Fruit fly (Drosophila melanogaster) whole organism, wandering third instar larva: ENCODE results near the gene BORCS5.
A peak's percentile ranks its signal among the peaks of the same experiment; 100 is the strongest.

Experiments
- CG32264 ChIP-seq: fragments of 200-800 bp; sonication (Bioruptor generic); optimal IDR thresholded peaks from 2 replicates; lab custom pipeline; 2016; ENCODE audit warnings: missing biosample characterization, missing genetic modification characterization
- Dif ChIP-seq: fragments of 200-275, 200-300 bp; sonication (Bioruptor generic); optimal IDR thresholded peaks from 2 replicates; lab custom pipeline; 2018; ENCODE audit warnings: missing biosample characterization, missing genetic modification characterization; ENCODE audit not compliant: partially characterized antibody
- HLH106 ChIP-seq: fragments of 200-800 bp; optimal IDR thresholded peaks from 3 replicates; lab custom pipeline; 2019; ENCODE audit warnings: missing biosample characterization, mild to moderate bottlenecking, missing genetic modification characterization, moderate library complexity
- Hnf4 ChIP-seq: fragments of 200-800 bp; sonication (Bioruptor generic); optimal IDR thresholded peaks from 2 replicates; lab custom pipeline; 2016; ENCODE audit warnings: missing biosample characterization, mild to moderate bottlenecking, missing genetic modification characterization
- Hr83 ChIP-seq: fragments of 200-300 bp; sonication (Bioruptor generic); optimal IDR thresholded peaks from 2 replicates; lab custom pipeline; 2016; ENCODE audit warnings: missing biosample characterization, mild to moderate bottlenecking, missing genetic modification characterization, moderate library complexity; ENCODE audit not compliant: poor library complexity, severe bottlenecking
- Jra ChIP-seq: sonication (Bioruptor generic); optimal IDR thresholded peaks from 2 replicates; lab custom pipeline; 2016; ENCODE audit warnings: missing biosample characterization, missing genetic modification characterization
- Myc ChIP-seq: fragments of >200 bp; optimal IDR thresholded peaks from 2 replicates; lab custom pipeline; 2017
- N ChIP-seq: fragments of >200 bp; optimal IDR thresholded peaks from 2 replicates; lab custom pipeline; 2018; ENCODE audit warnings: missing biosample characterization, missing external identifiers, missing genetic modification characterization
- OdsH ChIP-seq: fragments of 200-800 bp; sonication (Bioruptor generic); optimal IDR thresholded peaks from 2 replicates; lab custom pipeline; 2016; ENCODE audit warnings: missing biosample characterization, mild to moderate bottlenecking, missing genetic modification characterization
- Rel ChIP-seq, 2 experiments: fragments of 200-800 bp; sonication (Bioruptor generic) in 1 of 2; optimal IDR thresholded peaks; 2 replicates in 1 of 2; 3 replicates in 1 of 2; lab custom pipeline; 2016 to 2019; ENCODE audit warnings: mild to moderate bottlenecking in 2 of 2, missing biosample characterization in 2 of 2, missing genetic modification characterization in 2 of 2, moderate library complexity in 1 of 2
- Sp1 ChIP-seq: fragments of 200-800 bp; sonication (Bioruptor generic); optimal IDR thresholded peaks from 3 replicates; lab custom pipeline; 2019; ENCODE audit warnings: missing biosample characterization, mild to moderate bottlenecking, missing genetic modification characterization, moderate library complexity
- Vsx2 ChIP-seq: fragments of 200-300, 225-300 bp; sonication (Bioruptor generic); optimal IDR thresholded peaks from 2 replicates; lab custom pipeline; 2018; ENCODE audit warnings: missing biosample characterization, missing genetic modification characterization; ENCODE audit not compliant: partially characterized antibody
- br ChIP-seq: fragments of 200-800 bp; sonication (Bioruptor generic); optimal IDR thresholded peaks from 2 replicates; lab custom pipeline; 2016; ENCODE audit warnings: missing biosample characterization, missing genetic modification characterization
- dl ChIP-seq, 2 experiments: fragments of 175-275, 200-275 bp in 1 of 2; fragments of 200-275 bp in 1 of 2; sonication (Bioruptor generic); optimal IDR thresholded peaks; lab custom pipeline; 2018; ENCODE audit warnings: mild to moderate bottlenecking in 2 of 2, missing biosample characterization in 2 of 2, missing genetic modification characterization in 2 of 2, moderate library complexity in 2 of 2; ENCODE audit not compliant: partially characterized antibody in 2 of 2, insufficient read depth in 1 of 2
- dmrt93B ChIP-seq: fragments of 200-800 bp; sonication (Bioruptor generic); optimal IDR thresholded peaks from 2 replicates; lab custom pipeline; 2018; ENCODE audit warnings: missing biosample characterization, mild to moderate bottlenecking, missing genetic modification characterization
- dsf ChIP-seq: sonication (Bioruptor generic); optimal IDR thresholded peaks from 2 replicates; lab custom pipeline; 2016; ENCODE audit warnings: missing biosample characterization, missing genetic modification characterization, borderline replicate concordance
- ey ChIP-seq: fragments of 200-800 bp; sonication (Bioruptor generic); optimal IDR thresholded peaks from 2 replicates; lab custom pipeline; 2016; ENCODE audit warnings: missing biosample characterization, missing genetic modification characterization
- foxo ChIP-seq, 2 experiments: fragments of 200-800 bp; sonication (Bioruptor generic); optimal IDR thresholded peaks; 2 replicates in 1 of 2; 3 replicates in 1 of 2; lab custom pipeline; 2016 to 2017; ENCODE audit warnings: missing biosample characterization in 2 of 2, missing genetic modification characterization in 2 of 2
- fru ChIP-seq: fragments of 200-800 bp; sonication (Bioruptor generic); optimal IDR thresholded peaks from 3 replicates; lab custom pipeline; 2016; ENCODE audit warnings: missing biosample characterization, mild to moderate bottlenecking, missing genetic modification characterization
- h ChIP-seq: fragments of 200-800 bp; sonication (Bioruptor generic); optimal IDR thresholded peaks from 3 replicates; lab custom pipeline; 2016; ENCODE audit warnings: missing biosample characterization, mild to moderate bottlenecking, missing genetic modification characterization
- jim ChIP-seq: fragments of 175-275, 200-325 bp; sonication (Bioruptor generic); optimal IDR thresholded peaks from 2 replicates; lab custom pipeline; 2016; ENCODE audit warnings: missing biosample characterization, mild to moderate bottlenecking, missing genetic modification characterization
- lola ChIP-seq: fragments of >200 bp; optimal IDR thresholded peaks from 2 replicates; lab custom pipeline; 2017; ENCODE audit warnings: missing biosample characterization, missing genetic modification characterization
- psq ChIP-seq: fragments of 200-800 bp; sonication (Bioruptor generic); optimal IDR thresholded peaks from 3 replicates; lab custom pipeline; 2017; ENCODE audit warnings: missing biosample characterization, mild to moderate bottlenecking, missing genetic modification characterization, moderate library complexity
- rgr ChIP-seq: fragments of 200-800 bp; sonication (Bioruptor generic); optimal IDR thresholded peaks from 3 replicates; lab custom pipeline; 2016; ENCODE audit warnings: missing biosample characterization, mild to moderate bottlenecking, missing genetic modification characterization
- sage ChIP-seq: fragments of 200-800 bp; sonication (Bioruptor generic); optimal IDR thresholded peaks from 2 replicates; lab custom pipeline; 2016; ENCODE audit warnings: missing biosample characterization, mild to moderate bottlenecking, missing genetic modification characterization
- sv ChIP-seq: fragments of 200-800 bp; sonication (Bioruptor generic); optimal IDR thresholded peaks from 3 replicates; lab custom pipeline; 2016; ENCODE audit warnings: missing biosample characterization, missing genetic modification characterization
- woc ChIP-seq: sonication (Bioruptor generic); optimal IDR thresholded peaks from 2 replicates; lab custom pipeline; 2016; ENCODE audit warnings: missing biosample characterization, mild to moderate bottlenecking, missing genetic modification characterization

Gene BORCS5

dm6 chrX:11856867-11857266, 15.7 kb downstream of the BORCS5 start:
- TF ChIP-seq woc: no peak
- TF ChIP-seq Myc (lab: Kevin White, UChicago): no peak
- TF ChIP-seq Hr83 (GFP tag; lab: Kevin White, UChicago): no peak
- no peak for TF ChIP-seq lola (GFP tag; lab: Kevin White, UChicago)
- TF ChIP-seq dsf (GFP tag; lab: Kevin White, UChicago): no peak
- TF ChIP-seq rgr (GFP tag; lab: Kevin White, UChicago): no peak

DNA sequence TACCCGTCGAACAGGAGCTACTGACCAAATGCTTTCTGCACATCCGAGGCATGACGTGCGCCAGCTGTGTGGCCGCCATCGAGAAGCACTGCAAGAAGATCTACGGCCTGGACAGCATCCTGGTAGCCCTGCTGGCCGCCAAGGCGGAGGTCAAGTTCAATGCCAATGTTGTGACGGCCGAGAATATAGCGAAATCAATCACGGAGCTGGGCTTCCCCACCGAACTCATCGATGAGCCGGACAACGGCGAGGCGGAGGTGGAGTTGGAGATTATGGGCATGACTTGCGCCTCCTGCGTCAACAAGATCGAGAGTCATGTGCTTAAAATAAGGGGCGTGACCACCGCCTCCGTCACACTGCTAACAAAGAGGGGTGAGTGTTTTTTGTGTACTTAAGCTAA, 16.6 kb downstream of the BORCS5 start:
- TF ChIP-seq ey (GFP tag; lab: Kevin White, UChicago) (no peak), Rel (GFP tag; optimal IDR thresholded peaks at IDR 0.05; lab: Kevin White, UChicago) (no peak), Rel (tag; optimal IDR thresholded peaks at IDR 0.05; lab: Kevin White, UChicago) (peak; percentile 86)

- peak; percentile 23 for TF ChIP-seq HLH106
- TF ChIP-seq woc: peak; percentile 11
- peak; percentile 75 for TF ChIP-seq Jra (GFP tag; lab: Kevin White, UChicago)
- TF ChIP-seq Hnf4 (GFP tag; lab: Kevin White, UChicago): peak; percentile 68
- peak; percentile 45 for TF ChIP-seq br
- TF ChIP-seq fru (GFP tag; lab: Kevin White, UChicago): no peak
- TF ChIP-seq Hr83 (GFP tag; lab: Kevin White, UChicago): no peak
- peak; percentile 27 for TF ChIP-seq ey (GFP tag; lab: Kevin White, UChicago)
- peak; percentile 12 for TF ChIP-seq psq
- TF ChIP-seq Sp1 (GFP tag; lab: Kevin White, UChicago): peak; percentile 37
- peak; percentile 22 for TF ChIP-seq sv (GFP tag; lab: Kevin White, UChicago)
- peak; percentile 61 for TF ChIP-seq h (GFP tag; lab: Kevin White, UChicago)
- TF ChIP-seq dsf (GFP tag; lab: Kevin White, UChicago): peak; percentile 20
- TF ChIP-seq N (GFP tag; lab: Kevin White, UChicago): no peak
- no peak for TF ChIP-seq dl (GFP tag; optimal IDR thresholded peaks at IDR 0.05; lab: Kevin White, UChicago; ENCODE audit: insufficient read depth in 1 of 2, partially characterized antibody in 2 of 2)
- peak in 1 of 2 experiments; percentile 43 for TF ChIP-seq foxo (GFP tag; optimal IDR thresholded peaks at IDR 0.05; lab: Kevin White, UChicago)
- no peak for TF ChIP-seq Rel (GFP tag; optimal IDR thresholded peaks at IDR 0.05; lab: Kevin White, UChicago)
- peak; percentile 95 for TF ChIP-seq Rel (tag; optimal IDR thresholded peaks at IDR 0.05; lab: Kevin White, UChicago)
These were observed 17.7 kb downstream of the BORCS5 start, which contains the start of the genes CG10347 and ATP7 for dm6 chrX:11854758-11855465. Gene CG10347, minus strand, starts transcription at chrX:11854931. Gene ATP7, plus strand, starts transcription at chrX:11855022.

- TF ChIP-seq rgr (GFP tag; lab: Kevin White, UChicago) (peak; percentile 75), foxo (GFP tag; optimal IDR thresholded peaks at IDR 0.05; lab: Kevin White, UChicago) (peak in 1 of 2 experiments; percentile 69), Rel (GFP tag; optimal IDR thresholded peaks at IDR 0.05; lab: Kevin White, UChicago) (no peak), Rel (tag; optimal IDR thresholded peaks at IDR 0.05; lab: Kevin White, UChicago) (peak; percentile 54), sv (GFP tag; lab: Kevin White, UChicago) (peak; percentile 24), Hr83 (GFP tag; lab: Kevin White, UChicago) (peak; percentile 91), Myc (lab: Kevin White, UChicago) (peak; percentile 21), dl (GFP tag; optimal IDR thresholded peaks at IDR 0.05; lab: Kevin White, UChicago; ENCODE audit: insufficient read depth in 1 of 2, partially characterized antibody in 2 of 2) (no peak), HLH106 (peak; percentile 36), fru (GFP tag; lab: Kevin White, UChicago) (peak; percentile 36), Sp1 (GFP tag; lab: Kevin White, UChicago) (peak; percentile 33), ey (GFP tag; lab: Kevin White, UChicago) (peak; percentile 41), Vsx2 (GFP tag; lab: Kevin White, UChicago) (no peak), h (GFP tag; lab: Kevin White, UChicago) (peak; percentile 73), psq (peak; percentile 50), OdsH (GFP tag; lab: Kevin White, UChicago) (peak; percentile 34), br (peak; percentile 53), jim (GFP tag; lab: Kevin White, UChicago) (no peak), CG32264 (GFP tag; lab: Kevin White, UChicago) (peak; percentile 25), Dif (GFP tag; lab: Kevin White, UChicago) (no peak), Hnf4 (GFP tag; lab: Kevin White, UChicago) (peak; percentile 86), dmrt93B (GFP tag; lab: Kevin White, UChicago) (peak; percentile 29), Jra (GFP tag; lab: Kevin White, UChicago) (peak; percentile 55), sage (no peak), dsf (GFP tag; lab: Kevin White, UChicago) (no peak)
- TF ChIP-seq, all 38 proteins: peak for 18
These were observed 20.3 kb downstream of the BORCS5 start, which contains the start of gene p24-1 for dm6 chrX:11852310-11852709. Gene p24-1, minus strand, starts transcription at chrX:11852530.
